Worm (Caenorhabditis elegans) whole organism, mixed stage, embryonic: ENCODE results near the gene F55A11.7.

Experiments
- elt-1 ChIP-seq: sonication (generic microtip); optimal IDR thresholded peaks from 2 replicates; lab custom pipeline; 2017; ENCODE audit warnings: missing genetic modification characterization, mild to moderate bottlenecking, missing compliant biosample characterization, antibody characterized with exemption, moderate library complexity, borderline replicate concordance; ENCODE audit not compliant: insufficient read depth
- mls-2 ChIP-seq: sonication (generic microtip); optimal IDR thresholded peaks from 2 replicates; lab custom pipeline; 2016; ENCODE audit warnings: mild to moderate bottlenecking, missing genetic modification characterization, moderate library complexity, missing compliant biosample characterization
- nhr-237 ChIP-seq: fragments of 150-350 bp; optimal IDR thresholded peaks from 2 replicates; lab custom pipeline; 2014; ENCODE audit warnings: missing biosample characterization, missing genetic modification characterization

- TF ChIP-seq elt-1 (tag; lab: Kevin White, UChicago) (no peak), nhr-237 (no peak), mls-2 (tag; lab: Kevin White, UChicago) (no peak)
Measured at ce11 chrV:11815566-11815965, 28.3 kb upstream of the F55A11.7 start.
